Worm (Caenorhabditis elegans): Measurements from ENCODE around the gene str-262.

- no peak for TF ChIP-seq W03F9.2 (tag; optimal IDR thresholded peaks at IDR 0.05)
- no peak for TF ChIP-seq him-1 (tag; optimal IDR thresholded peaks at IDR 0.05)
Observed at ce11 chrV:741820-742219, 10.8 kb downstream of the str-262 start, which contains the start of gene C05E4.7.
